Worm (Caenorhabditis elegans): ENCODE data around the gene C41H7.2.

DNA sequence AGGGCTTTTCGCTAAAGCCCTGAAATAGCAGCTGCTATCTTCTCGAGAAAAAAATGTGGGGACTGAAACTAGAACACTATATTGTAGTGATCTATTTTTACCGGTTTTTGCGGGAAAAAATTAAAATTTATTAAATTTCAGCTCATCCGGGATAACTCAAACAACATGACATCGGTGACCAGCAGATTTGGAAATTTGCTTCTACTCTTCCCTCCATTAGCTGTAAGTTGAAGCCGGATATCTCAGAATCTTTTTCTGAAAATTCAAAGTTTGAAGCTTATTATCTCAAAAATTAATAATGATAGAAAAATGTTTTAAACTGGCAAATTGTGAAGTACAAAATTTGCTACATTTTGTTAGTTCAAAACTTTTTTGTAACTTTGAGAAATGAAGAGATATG, 30.2 kb upstream of the C41H7.2 start:
- TF ChIP-seq egl-13 (tag; optimal IDR thresholded peaks at IDR 0.05) (no peak), lin-35 (GFP tag; optimal IDR thresholded peaks at IDR 0.05) (no peak), unc-62 (GFP tag; optimal IDR thresholded peaks at IDR 0.05) (no peak), ztf-11 (tag; optimal IDR thresholded peaks at IDR 0.05) (no peak)

Measured in whole organism, L1 larva.